Worm (Caenorhabditis elegans): ENCODE results near the gene srv-26.

The srv-26 gene

DNA sequence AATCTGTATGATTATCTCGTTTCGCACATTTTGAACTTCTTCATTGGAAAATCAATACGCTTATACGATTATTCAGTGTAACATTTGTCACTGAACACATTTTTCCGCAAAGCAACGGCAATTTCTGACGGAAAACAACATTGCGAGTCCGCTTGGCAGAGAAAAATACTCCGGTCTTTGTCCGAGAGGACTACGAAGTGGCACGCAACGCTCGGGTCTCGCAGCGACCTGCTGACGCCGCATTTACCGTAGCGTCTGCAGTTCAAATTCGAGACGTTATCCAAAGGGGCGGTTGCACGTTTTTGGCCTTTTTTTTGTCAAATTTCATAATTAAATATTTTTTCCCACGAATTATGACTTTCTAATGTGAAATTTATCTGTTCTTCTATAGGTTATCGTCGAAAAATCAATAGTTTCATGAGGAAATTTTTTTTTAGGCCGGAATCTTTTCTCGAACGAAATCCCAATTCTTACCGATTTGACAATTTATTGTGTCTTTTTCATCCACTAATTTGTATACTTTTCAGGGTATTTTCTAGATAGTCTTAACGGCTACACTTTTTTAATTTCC lies 22.1 kb upstream of the srv-26 start, which contains the start of gene sqd-1 (continued):
- TF ChIP-seq Y105C5A.15 (GFP tag; IDR thresholded peaks at IDR 0.05) (0 out of 2 replicates have a peak, but pooled peaks have one; percentile 64), lin-13 (GFP tag; optimal IDR thresholded peaks at IDR 0.05) (peak; percentile 90), T20F7.1 (GFP tag; optimal IDR thresholded peaks at IDR 0.05) (peak; percentile 86), gei-8 (GFP tag; optimal IDR thresholded peaks at IDR 0.05) (peak; percentile 58), daf-19 (GFP tag; conservative IDR thresholded peaks at IDR 0.05) (no peak), mdl-1 (tag; optimal IDR thresholded peaks at IDR 0.05) (peak; percentile 53 to 61), daf-8 (GFP tag; IDR thresholded peaks at IDR 0.05) (no peak), madf-5 (GFP tag; IDR thresholded peaks at IDR 0.05) (0 out of 4 replicates have a peak, but pooled peaks of 1 of the 2 experiments have one; percentile 14), tra-1 (GFP tag; IDR thresholded peaks at IDR 0.05) (peak; percentile 93), jun-1 (tag; optimal IDR thresholded peaks at IDR 0.05) (peak; percentile 88), duxl-1 (tag; optimal IDR thresholded peaks at IDR 0.05; ENCODE audit: poor library complexity) (peak; percentile 82), Y75B8A.6 (GFP tag; IDR thresholded peaks at IDR 0.05) (peak; percentile 88), nhr-237 (tag; optimal IDR thresholded peaks at IDR 0.05) (no peak), lin-39 (tag; optimal IDR thresholded peaks at IDR 0.05) (no peak), lim-7 (GFP tag; IDR thresholded peaks at IDR 0.05) (peak; percentile 74), unc-130 (GFP tag; optimal IDR thresholded peaks at IDR 0.05) (peak; percentile 86), ama-1 (optimal IDR thresholded peaks at IDR 0.05) (peak; percentile 82), nhr-102 (tag; optimal IDR thresholded peaks at IDR 0.05) (peak; percentile 94), nhr-48 (tag; optimal IDR thresholded peaks at IDR 0.05) (peak; percentile 87), hlh-11 (tag; optimal IDR thresholded peaks at IDR 0.05) (peak; percentile 95), lin-15B (tag; optimal IDR thresholded peaks at IDR 0.05) (peak; percentile 56), F26F4.8 (GFP tag; conservative IDR thresholded peaks at IDR 0.05) (no peak), F37D6.2 (tag; optimal IDR thresholded peaks at IDR 0.05) (peak; percentile 89), php-3 (GFP tag; IDR thresholded peaks at IDR 0.05) (peak; percentile 76; the same call in 1 of the 2 replicates), egl-43 (GFP tag; IDR thresholded peaks at IDR 0.05) (peak; percentile 91), aly-2 (tag; optimal IDR thresholded peaks at IDR 0.05) (no peak), mxl-3 (GFP tag; optimal IDR thresholded peaks at IDR 0.05) (peak; percentile 86), ceh-82 (tag; optimal IDR thresholded peaks at IDR 0.05) (peak; percentile 24), lsy-2 (tag; optimal IDR thresholded peaks at IDR 0.05) (peak; percentile 95 to 99), sdz-12 (GFP tag; optimal IDR thresholded peaks at IDR 0.05) (peak; percentile 70), snpc-1.2 (GFP tag; IDR thresholded peaks at IDR 0.05) (peak; percentile 96), vab-7 (GFP tag; IDR thresholded peaks at IDR 0.05) (peak; percentile 90), dmd-9 (GFP tag; IDR thresholded peaks at IDR 0.05) (peak; percentile 95), dmd-6 (GFP tag; IDR thresholded peaks at IDR 0.05) (peak; percentile 96), ceh-62 (tag; optimal IDR thresholded peaks at IDR 0.05) (no peak), fos-1 (tag; optimal IDR thresholded peaks at IDR 0.05) (peak; percentile 53), lir-3 (tag; optimal IDR thresholded peaks at IDR 0.05) (no peak), madf-9 (GFP tag; conservative IDR thresholded peaks at IDR 0.05) (peak; percentile 92), egl-27 (tag; optimal IDR thresholded peaks at IDR 0.05) (no peak), lin-29 (GFP tag; IDR thresholded peaks at IDR 0.05) (peak; percentile 85), dmd-8 (GFP tag; IDR thresholded peaks at IDR 0.05) (peak; percentile 53; the same call in 1 of the 2 replicates), snpc-4 (tag; optimal IDR thresholded peaks at IDR 0.05) (peak; percentile 49), nhr-28 (tag; optimal IDR thresholded peaks at IDR 0.05) (peak; percentile 76), hmg-1.1 (GFP tag; IDR thresholded peaks at IDR 0.05) (peak; percentile 96), fkh-10 (GFP tag; optimal IDR thresholded peaks at IDR 0.05) (peak; percentile 80), nhr-10 (tag; optimal IDR thresholded peaks at IDR 0.05) (peak; percentile 25), arid-1 (GFP tag; conservative IDR thresholded peaks at IDR 0.05) (peak; percentile 92), R02D3.7 (tag; optimal IDR thresholded peaks at IDR 0.05) (peak; percentile 46), zip-2 (tag; optimal IDR thresholded peaks at IDR 0.05) (peak; percentile 53), zip-11 (GFP tag; IDR thresholded peaks at IDR 0.05) (no peak), cey-2 (tag; optimal IDR thresholded peaks at IDR 0.05; ENCODE audit: borderline replicate concordance, insufficient read depth) (no peak)

Measured in whole organism, L4 larva.